Fruit fly (Drosophila melanogaster) whole organism: ENCODE data around the gene CG14327.

Experiments
- CG8478 ChIP-seq: fragments of >200 bp; optimal IDR thresholded peaks from 2 replicates; lab custom pipeline; 2018; ENCODE audit warnings: inconsistent platforms
- Dll ChIP-seq: fragments of >200 bp; optimal IDR thresholded peaks from 2 replicates; lab custom pipeline; 2017
- EcR ChIP-seq, 2 experiments: fragments of >200 bp; optimal IDR thresholded peaks; 2 replicates each; lab custom pipeline; 2017; ENCODE audit warnings: missing biosample characterization in 2 of 2, missing genetic modification characterization in 2 of 2, missing genetic modification reagents in 2 of 2
- pan ChIP-seq: fragments of >200 bp; optimal IDR thresholded peaks from 2 replicates; lab custom pipeline; 2017
- psq ChIP-seq: fragments of >200 bp; optimal IDR thresholded peaks from 2 replicates; lab custom pipeline; 2017
- usp ChIP-seq: fragments of >200 bp; optimal IDR thresholded peaks from 2 replicates; lab custom pipeline; 2017; ENCODE audit warnings: missing biosample characterization, missing genetic modification characterization, mixed read lengths

The CG14327 gene

DNA sequence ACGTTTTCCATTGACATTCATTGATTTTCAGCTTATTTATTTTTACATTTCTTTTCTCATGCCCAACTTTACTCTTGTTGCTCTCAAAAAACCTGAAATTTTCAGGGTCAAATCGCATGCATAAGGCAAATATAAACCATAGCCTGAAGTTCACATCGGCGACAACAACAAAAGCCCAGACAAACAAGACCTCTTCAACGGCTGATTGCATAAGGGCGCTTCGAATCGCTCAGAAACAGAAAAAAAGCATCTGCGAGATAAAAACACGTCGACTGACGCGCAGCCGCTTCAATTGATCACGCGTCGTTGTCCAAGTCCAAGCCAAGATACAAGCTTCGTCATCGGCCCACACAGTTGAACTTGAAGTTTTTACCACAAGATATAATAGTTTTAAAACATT lies at the start of gene CG14327:
TSS of gene CG14327 (plus strand) at position 161 of the 400 bp plus-strand sequence.
- TF ChIP-seq pan (lab: Kevin White, UChicago) (no peak), usp (no peak), psq (lab: Kevin White, UChicago) (no peak), CG8478 (lab: Kevin White, UChicago) (no peak), EcR (GFP tag; optimal IDR thresholded peaks at IDR 0.05; lab: Kevin White, UChicago) (no peak), Dll (lab: Kevin White, UChicago) (no peak)

DNA sequence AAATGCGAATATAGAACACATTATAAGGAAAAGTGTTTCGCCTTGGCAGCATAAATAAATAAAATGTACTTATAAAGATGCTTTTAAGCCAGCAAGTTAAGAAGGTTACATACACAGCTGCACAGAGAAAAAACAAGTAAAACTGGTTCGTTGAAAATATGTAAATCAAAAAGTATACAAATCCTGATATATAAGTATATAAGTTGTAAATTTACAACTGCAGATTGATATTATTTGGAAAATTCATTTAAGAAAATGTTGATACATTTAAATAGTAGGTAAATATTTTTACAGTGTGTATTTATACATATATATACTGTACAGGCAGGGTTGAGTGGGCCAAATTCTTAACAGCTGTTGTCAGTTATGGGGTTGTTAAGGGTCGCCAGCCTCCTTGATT lies 48.7 kb upstream of the CG14327 start:
- TF ChIP-seq EcR (GFP tag; optimal IDR thresholded peaks at IDR 0.05; lab: Kevin White, UChicago) (no peak), CG8478 (lab: Kevin White, UChicago) (no peak)

DNA sequence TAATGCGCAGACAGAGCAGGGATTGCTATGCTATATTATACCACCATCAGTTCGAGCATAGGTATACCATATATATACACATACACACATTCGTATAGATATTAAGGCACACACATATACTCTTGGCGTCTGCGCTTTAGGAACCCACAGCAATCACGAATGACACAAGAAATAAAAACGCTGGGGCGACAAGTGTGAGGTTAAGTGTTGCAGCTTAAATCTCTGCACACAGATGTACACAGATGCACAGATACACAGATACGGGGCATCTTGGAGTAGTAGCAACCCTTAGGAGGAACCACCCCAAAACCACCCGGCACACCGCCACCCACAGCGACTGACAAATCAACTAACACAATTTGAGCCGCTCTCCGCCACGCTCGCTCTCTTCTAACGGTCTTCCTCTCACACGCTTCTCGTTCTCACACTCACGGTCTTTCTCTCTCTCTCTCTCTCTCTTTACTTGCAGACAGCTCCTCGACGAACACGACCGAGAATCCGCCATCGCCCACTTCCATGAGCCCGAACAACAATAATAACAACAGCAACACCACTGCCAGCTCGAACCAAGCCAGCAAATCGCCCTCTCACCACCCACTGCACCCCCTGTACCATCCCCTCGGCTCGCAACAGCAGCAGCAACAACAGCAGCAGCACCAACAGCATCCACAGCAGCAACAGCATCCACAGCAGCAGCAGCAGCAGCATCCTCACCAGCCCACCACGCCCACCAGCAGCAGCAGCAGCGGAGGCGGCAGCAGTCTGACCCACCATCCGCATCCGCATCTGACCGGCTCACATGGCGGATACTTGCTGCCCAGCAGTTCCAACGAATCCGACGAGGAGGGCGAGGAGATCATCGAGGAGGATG lies 46.7 kb upstream of the CG14327 start:
- TF ChIP-seq Dll (lab: Kevin White, UChicago): no peak
- TF ChIP-seq usp: no peak

DNA sequence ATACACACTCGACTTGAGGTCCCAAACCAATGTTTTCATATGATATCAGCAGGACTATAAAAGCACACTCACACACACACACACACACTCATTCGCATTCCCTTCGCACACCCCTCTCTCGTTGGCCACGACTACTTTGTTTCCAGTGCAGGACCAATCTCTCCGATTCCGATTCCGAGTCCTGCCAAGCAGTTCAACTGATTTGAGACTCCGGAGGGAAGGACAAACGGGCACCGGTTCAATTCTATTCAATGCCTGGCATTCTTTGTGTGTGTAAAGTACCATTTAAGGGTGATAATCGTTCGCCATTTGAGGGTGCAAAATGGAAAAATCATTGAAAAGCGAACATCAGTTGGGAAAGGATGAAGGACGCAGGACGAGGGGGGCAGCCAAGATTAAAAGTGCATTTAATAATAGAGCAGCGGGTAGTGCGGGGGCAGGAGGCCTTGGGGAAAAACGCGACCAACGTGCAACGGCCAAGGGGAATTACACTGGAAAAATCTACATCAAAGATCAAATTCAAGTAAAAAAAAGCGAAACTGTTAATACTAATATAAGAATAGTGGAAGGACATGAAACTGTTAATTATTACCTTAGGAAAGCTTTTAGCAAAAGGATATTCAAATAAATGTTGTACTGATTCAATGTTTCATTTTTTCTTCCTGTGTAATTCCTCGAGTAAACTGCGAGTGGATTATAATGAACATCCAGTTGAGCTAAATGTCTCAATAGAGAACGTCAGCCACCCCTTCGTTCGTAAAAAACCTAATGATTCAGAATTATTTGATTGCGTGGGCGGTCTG lies 29.6 kb upstream of the CG14327 start:
- TF ChIP-seq usp (no peak), EcR (GFP tag; optimal IDR thresholded peaks at IDR 0.05; lab: Kevin White, UChicago) (no peak), Dll (lab: Kevin White, UChicago) (no peak), CG8478 (lab: Kevin White, UChicago) (no peak), pan (lab: Kevin White, UChicago) (no peak)

DNA sequence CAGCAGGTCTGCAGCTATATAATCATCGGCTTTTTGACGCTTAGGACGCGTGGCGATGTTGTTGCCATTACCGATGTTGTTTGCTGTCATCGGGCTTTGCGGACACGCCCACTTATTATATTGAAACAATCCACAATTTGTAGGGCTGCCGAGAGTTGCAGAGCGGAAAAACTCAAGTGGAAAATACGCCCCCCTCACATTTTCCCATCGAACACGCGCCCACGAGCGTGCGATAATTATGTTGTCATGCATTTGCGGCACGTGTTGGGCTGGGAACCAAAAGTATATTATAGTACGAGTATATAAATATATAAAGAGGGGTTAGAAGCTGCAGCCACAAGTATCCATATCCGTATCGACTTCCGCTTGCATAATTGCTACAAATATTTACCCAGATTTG lies 24.7 kb upstream of the CG14327 start:
- TF ChIP-seq usp (no peak), Dll (lab: Kevin White, UChicago) (no peak), EcR (GFP tag; optimal IDR thresholded peaks at IDR 0.05; lab: Kevin White, UChicago) (no peak), psq (lab: Kevin White, UChicago) (no peak)

DNA sequence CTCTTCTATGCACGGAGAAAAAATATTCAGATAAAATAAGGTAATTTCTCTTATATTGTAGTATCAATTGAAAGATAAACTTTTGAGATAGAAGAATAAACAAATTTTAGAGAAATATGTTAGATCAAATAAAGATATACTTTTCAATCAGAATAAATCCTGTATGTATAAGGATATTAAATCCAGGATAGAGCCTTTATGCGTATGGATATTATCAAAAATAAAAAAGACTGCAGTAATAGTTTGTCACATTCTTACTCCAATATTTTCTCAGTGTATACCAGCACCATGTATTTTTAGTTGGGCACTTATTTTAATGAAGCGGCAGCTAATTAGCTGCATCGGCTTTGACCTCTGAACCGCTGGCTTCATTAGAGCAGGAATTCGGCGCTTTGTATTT lies 21.7 kb upstream of the CG14327 start:
- TF ChIP-seq EcR (GFP tag; optimal IDR thresholded peaks at IDR 0.05; lab: Kevin White, UChicago) (no peak), CG8478 (lab: Kevin White, UChicago) (no peak), Dll (lab: Kevin White, UChicago) (no peak), psq (lab: Kevin White, UChicago) (no peak)

DNA sequence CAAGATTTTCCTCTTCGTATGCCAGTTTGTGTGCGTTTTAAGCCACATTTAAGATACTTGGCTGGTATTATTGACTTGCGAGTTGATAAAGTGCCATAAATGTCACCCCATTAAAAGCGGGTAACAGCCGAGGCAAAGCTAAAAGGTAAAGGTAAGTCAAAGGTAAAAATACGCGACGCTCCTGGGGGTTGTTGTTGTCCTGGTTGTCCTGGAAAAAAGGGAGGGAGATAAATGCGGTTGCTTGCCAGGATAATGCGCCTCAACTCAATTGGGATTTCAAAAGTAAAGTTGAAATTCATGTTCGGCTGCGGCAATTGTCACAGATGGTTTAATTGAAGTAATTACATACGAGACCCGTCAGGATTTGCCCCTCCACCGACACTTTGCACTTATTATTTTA lies 20.0 kb upstream of the CG14327 start:
- TF ChIP-seq pan (lab: Kevin White, UChicago) (no peak), Dll (lab: Kevin White, UChicago) (no peak), CG8478 (lab: Kevin White, UChicago) (no peak), usp (no peak)

DNA sequence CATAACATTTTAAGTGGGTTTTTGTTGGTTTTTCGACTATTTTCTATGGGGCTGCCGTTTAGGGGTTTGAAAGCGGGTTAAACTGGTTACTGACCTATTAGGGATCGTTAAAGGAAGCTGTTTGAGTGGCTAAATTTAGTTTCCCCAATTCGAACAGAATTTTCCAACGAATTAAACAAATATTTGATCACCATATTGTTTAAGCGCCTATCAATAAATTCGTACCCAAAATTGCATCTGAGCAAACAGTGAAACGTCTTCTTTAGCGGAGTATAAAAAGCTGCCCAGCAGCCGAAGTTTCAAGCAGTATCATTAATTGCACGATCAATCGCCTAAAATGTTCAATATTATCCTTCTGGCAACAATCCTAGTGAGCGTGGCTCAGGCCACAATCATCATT lies 19.4 kb upstream of the CG14327 start, which contains the start of gene Sgs5bis:
TSS of gene Sgs5bis (plus strand) at position 301 of the 400 bp plus-strand sequence.
- TF ChIP-seq psq (lab: Kevin White, UChicago): no peak
- TF ChIP-seq usp: no peak
- no peak for TF ChIP-seq CG8478 (lab: Kevin White, UChicago)
- no peak for TF ChIP-seq Dll (lab: Kevin White, UChicago)
- no peak for TF ChIP-seq EcR (GFP tag; optimal IDR thresholded peaks at IDR 0.05; lab: Kevin White, UChicago)
- no peak for TF ChIP-seq pan (lab: Kevin White, UChicago)

DNA sequence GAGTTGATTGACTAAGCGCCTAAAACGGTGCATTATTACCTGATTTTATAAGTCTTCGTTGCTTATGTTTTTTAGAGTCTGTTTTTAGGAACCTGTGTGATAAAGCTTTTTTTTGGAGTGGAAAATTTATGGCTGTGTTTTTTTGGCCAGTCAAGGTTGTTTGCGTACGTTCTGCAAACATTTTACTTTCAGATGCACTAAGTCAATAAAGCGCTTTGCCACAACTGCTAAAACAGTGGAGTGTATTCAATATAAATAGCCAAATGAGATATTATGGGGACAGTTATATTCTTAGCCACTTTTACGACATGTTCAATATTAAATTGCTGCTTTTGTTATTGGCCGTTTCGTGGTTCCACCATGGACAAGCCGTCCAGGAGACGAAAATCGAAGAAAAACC lies 18.4 kb upstream of the CG14327 start, which contains the start of gene Sgs5:
TSS of gene Sgs5 (plus strand) at position 279 of the 400 bp plus-strand sequence.
- TF ChIP-seq psq (lab: Kevin White, UChicago) (no peak), EcR (GFP tag; optimal IDR thresholded peaks at IDR 0.05; lab: Kevin White, UChicago) (no peak), usp (no peak), CG8478 (lab: Kevin White, UChicago) (no peak), pan (lab: Kevin White, UChicago) (no peak), Dll (lab: Kevin White, UChicago) (no peak)

DNA sequence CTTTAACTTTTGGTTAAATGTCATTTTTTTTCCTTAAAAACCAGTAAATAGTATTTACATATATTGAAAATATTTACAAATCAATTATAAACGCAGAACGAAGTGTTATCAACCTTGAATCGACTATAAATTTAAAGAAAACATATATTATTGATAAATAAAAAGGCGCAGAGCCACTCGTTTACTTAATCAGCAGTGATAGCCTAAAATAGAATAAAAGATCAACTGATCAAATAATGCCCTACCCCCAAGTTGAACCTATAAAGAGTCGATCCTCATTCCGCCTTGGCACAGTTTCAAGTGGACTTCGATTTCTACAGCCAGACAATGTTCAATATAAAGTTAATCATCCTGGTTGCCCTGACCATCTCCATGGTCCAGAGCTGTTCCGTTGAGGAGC lies 17.3 kb upstream of the CG14327 start, which contains the start of gene CG7606:
TSS of gene CG7606 (plus strand) at position 301 of the 400 bp plus-strand sequence.
- no peak for TF ChIP-seq usp
- no peak for TF ChIP-seq psq (lab: Kevin White, UChicago)
- no peak for TF ChIP-seq CG8478 (lab: Kevin White, UChicago)
- no peak for TF ChIP-seq EcR (GFP tag; optimal IDR thresholded peaks at IDR 0.05; lab: Kevin White, UChicago)
- TF ChIP-seq pan (lab: Kevin White, UChicago): no peak
- no peak for TF ChIP-seq Dll (lab: Kevin White, UChicago)

DNA sequence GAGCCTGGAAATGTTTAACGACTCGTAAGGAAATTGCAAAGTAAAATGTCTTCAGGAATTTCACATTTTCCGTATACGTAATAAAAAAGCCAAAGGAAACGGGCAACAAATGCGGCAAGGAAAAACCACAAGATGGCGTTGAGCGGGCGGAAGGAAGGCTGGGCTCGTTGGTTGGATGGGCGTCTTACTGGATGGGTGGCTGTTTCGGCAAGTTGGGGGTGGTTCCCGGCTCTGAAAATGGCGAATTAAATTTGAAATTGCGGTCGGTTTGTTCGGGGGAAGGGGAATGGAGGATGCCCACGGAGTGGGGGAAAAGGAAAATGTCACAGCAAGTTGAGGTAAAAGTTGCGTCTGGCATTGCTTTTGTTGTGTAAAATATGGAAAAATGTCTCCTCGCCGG lies 13.8 kb upstream of the CG14327 start:
- no peak for TF ChIP-seq pan (lab: Kevin White, UChicago)
- TF ChIP-seq Dll (lab: Kevin White, UChicago): no peak
- no peak for TF ChIP-seq CG8478 (lab: Kevin White, UChicago)
- TF ChIP-seq psq (lab: Kevin White, UChicago): no peak
- TF ChIP-seq EcR (GFP tag; optimal IDR thresholded peaks at IDR 0.05; lab: Kevin White, UChicago): no peak
- no peak for TF ChIP-seq usp

DNA sequence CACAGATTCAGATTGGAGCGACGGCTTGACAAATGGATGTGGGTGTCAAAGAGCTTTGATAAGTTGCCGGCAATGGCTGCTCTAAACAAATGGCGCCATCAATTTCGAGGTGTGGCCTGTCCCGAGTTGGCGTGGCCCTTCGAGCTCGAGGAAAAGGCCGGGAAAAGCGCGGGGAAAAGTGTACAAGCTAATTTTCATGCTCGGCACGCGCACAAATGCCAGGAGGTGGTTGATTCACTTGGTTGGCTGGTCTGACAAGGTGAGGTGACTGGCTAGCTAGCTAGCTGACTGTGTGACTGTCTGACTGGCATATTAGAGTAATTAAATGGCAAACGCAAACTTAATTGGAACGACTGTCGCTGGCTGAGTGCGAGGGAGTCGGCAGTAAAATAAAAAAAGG lies 11.6 kb upstream of the CG14327 start:
- TF ChIP-seq Dll (lab: Kevin White, UChicago) (no peak), psq (lab: Kevin White, UChicago) (no peak)
